Fruit fly (Drosophila melanogaster) whole organism, prepupa: Measurements from ENCODE around the gene CG15221.

ENCODE experiments used
- CG9139 ChIP-seq: fragments of 200-800 bp; sonication (Bioruptor generic); optimal IDR thresholded peaks from 3 replicates; lab custom pipeline; 2017; ENCODE audit warnings: missing biosample characterization, mild to moderate bottlenecking, missing genetic modification characterization
- Eip93F ChIP-seq: fragments of 200-800 bp; sonication (Bioruptor generic); optimal IDR thresholded peaks from 2 replicates; lab custom pipeline; 2016; ENCODE audit warnings: missing biosample characterization, mild to moderate bottlenecking, missing genetic modification characterization
- Lpt ChIP-seq: fragments of 200-800 bp; sonication (Bioruptor generic); optimal IDR thresholded peaks from 3 replicates; lab custom pipeline; 2016; ENCODE audit warnings: missing biosample characterization, missing genetic modification characterization
- fd85E ChIP-seq: fragments of 200-800 bp; sonication (Bioruptor generic); optimal IDR thresholded peaks from 3 replicates; lab custom pipeline; 2016; ENCODE audit warnings: missing biosample characterization, missing genetic modification characterization
- pdm3 ChIP-seq: fragments of 200-800 bp; sonication (Bioruptor generic); optimal IDR thresholded peaks from 3 replicates; lab custom pipeline; 2016; ENCODE audit warnings: missing biosample characterization, missing genetic modification characterization

dm6 chrX:11684462-11684861, 39.6 kb upstream of the CG15221 start:
- peak; percentile 84 for TF ChIP-seq Eip93F (GFP tag; lab: Kevin White, UChicago)
- TF ChIP-seq CG9139 (GFP tag; lab: Kevin White, UChicago) = peak; percentile 28
- no peak for TF ChIP-seq fd85E (GFP tag; lab: Kevin White, UChicago)
- peak; percentile 28 for TF ChIP-seq pdm3 (GFP tag; lab: Kevin White, UChicago)
- no peak for TF ChIP-seq Lpt (GFP tag; lab: Kevin White, UChicago)
